Fruit fly (Drosophila melanogaster) whole organism: Measurements from ENCODE around the gene CG14380.

ENCODE experiments used
- pan ChIP-seq: fragments of >200 bp; optimal IDR thresholded peaks from 2 replicates; lab custom pipeline; 2017
- usp ChIP-seq: fragments of >200 bp; optimal IDR thresholded peaks from 2 replicates; lab custom pipeline; 2017; ENCODE audit warnings: missing biosample characterization, missing genetic modification characterization, mixed read lengths

dm6 chr3R:13155587-13155986 lies 32.7 kb upstream of the CG14380 start, which contains the start of gene 2mit:
- TF ChIP-seq usp (GFP tag; lab: Kevin White, UChicago), result no peak
- TF ChIP-seq pan (lab: Kevin White, UChicago), result no peak
